Worm (Caenorhabditis elegans) whole organism, young adult: ENCODE results near the gene F38B6.4.

Experiments used
- athp-1 ChIP-seq: sonication (generic microtip); optimal IDR thresholded peaks from 2 replicates; lab custom pipeline; 2017; ENCODE audit warnings: mild to moderate bottlenecking, missing genetic modification characterization, missing compliant biosample characterization
- egl-18 ChIP-seq: fragments of 200-800 bp; sonication (Bioruptor generic); IDR thresholded peaks from 2 replicates; pipeline ENCODE4 v1.3.6; 2022; ENCODE audit warnings: missing genetic modification reagents, missing genetic modification characterization, missing compliant biosample characterization
- lin-40 ChIP-seq: sonication (generic microtip); optimal IDR thresholded peaks from 2 replicates; lab custom pipeline; 2016; ENCODE audit warnings: missing genetic modification characterization, mild to moderate bottlenecking, missing compliant biosample characterization, missing genotype, missing genetic modification reagents
- nfyb-1 ChIP-seq: fragments of 200-800 bp; sonication (Bioruptor generic); IDR thresholded peaks from 2 replicates; pipeline ENCODE4 v1.3.6; 2022; ENCODE audit warnings: missing genetic modification reagents, missing genetic modification characterization, missing compliant biosample characterization
- nhr-27 ChIP-seq: fragments of 200-800 bp; sonication (Bioruptor generic); optimal IDR thresholded peaks from 2 replicates; lab custom pipeline; 2018; ENCODE audit warnings: mild to moderate bottlenecking, missing genetic modification characterization, moderate library complexity, missing compliant biosample characterization
- nhr-80 ChIP-seq: sonication (generic microtip); optimal IDR thresholded peaks from 2 replicates; lab custom pipeline; 2016; ENCODE audit warnings: missing genetic modification characterization, missing compliant biosample characterization
- sea-2 ChIP-seq: fragments of 200-800 bp; sonication (Bioruptor generic); IDR thresholded peaks from 2 replicates; pipeline ENCODE4 v1.3.6; 2022; ENCODE audit warnings: missing genetic modification characterization, missing compliant biosample characterization
- unc-130 ChIP-seq: sonication (generic microtip); optimal IDR thresholded peaks from 2 replicates; lab custom pipeline; 2016; ENCODE audit warnings: missing genetic modification reagents, missing genetic modification characterization, missing compliant biosample characterization
- ztf-26 ChIP-seq: sonication (generic microtip); optimal IDR thresholded peaks from 2 replicates; lab custom pipeline; 2017; ENCODE audit warnings: missing genetic modification characterization, missing compliant biosample characterization

Gene F38B6.4

DNA sequence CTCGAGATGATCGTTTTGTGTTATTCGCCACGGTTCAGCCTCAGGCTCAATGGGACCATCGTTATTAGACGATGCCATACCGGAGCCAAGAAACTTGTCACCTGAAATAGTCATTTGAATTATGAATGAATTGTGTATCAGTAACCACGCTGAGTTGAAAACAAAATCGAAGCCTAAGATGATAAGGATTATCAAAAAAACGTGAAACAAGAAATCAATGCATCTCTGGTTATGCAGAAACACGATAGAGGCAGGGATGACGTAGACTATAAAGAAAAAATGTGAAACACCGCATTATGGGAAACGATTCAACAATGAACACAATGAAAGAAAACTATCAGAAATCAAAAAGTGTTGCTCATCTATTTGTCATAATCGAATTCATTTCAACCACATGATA is 48.3 kb downstream of the F38B6.4 start, which contains the start of gene smf-1:
TSS of gene smf-1 (minus strand) at position 101 of the 400 bp plus-strand sequence.
- TF ChIP-seq athp-1: no peak
- TF ChIP-seq nfyb-1: peak; percentile 16; the same call in 1 of the 2 replicates

DNA sequence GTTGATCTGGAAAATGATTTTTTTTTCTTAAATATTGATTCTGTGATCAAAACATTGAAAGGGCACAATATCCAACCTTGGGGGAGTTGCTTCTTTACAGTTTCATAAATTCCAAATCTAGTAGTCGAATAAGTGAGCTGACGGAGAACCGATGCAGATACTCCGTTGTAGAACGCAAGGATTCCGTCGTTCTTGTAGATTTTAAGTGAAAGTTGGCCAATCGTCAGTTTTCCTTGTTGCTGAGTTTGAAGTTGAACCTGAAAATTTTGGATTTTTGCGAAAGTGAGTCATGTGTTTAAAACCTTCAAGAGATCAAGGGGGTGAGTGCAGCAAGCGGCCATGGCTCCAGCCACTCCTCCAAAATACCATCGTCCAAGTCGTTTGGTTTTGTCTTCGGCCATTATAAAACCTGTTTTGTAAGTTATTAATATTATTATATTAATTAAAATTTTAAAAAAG is 50.6 kb downstream of the F38B6.4 start, which contains the start of gene slc-25A10:
TSS of gene slc-25A10 (minus strand) at position 409 of the 459 bp plus-strand sequence.
- TF ChIP-seq nhr-27 (tag; lab: Kevin White, UChicago) (no peak), unc-130 (no peak), sea-2 (GFP tag; lab: Robert Waterston, UW) (no peak), ztf-26 (tag; lab: Kevin White, UChicago) (no peak), lin-40 (tag; lab: Kevin White, UChicago) (no peak)

DNA sequence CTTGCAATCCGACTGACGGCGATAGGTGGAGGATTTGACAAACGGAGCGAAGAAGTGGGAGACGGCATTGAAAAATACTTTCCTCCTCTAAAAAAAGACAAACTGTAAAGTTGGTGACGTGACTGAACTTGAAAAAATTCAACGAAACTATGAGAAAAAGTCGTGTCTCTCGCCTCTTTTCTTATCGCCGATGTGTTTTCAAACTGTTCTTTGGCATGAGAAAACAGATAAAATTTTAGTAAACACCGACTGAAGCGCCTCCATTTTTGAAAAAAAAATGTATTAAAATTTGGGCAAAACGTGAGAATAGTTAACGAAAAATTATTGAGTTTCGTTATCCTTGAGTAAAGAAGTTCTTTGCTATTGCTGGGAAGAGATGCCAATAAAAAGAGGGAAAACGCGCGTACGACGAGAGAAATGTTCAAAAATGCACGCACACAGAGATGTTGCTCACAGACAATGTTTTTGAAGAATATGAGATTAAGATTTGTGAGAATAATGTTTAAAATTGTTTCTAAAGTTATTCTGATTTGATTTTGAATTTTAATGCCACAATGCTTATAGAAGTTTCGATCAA is 54.2 kb downstream of the F38B6.4 start:
- TF ChIP-seq nhr-80 (tag; lab: Kevin White, UChicago) (peak; percentile 38), egl-18 (GFP tag; lab: Robert Waterston, UW) (no peak)
